Worm (Caenorhabditis elegans) whole organism, L3 larva: Measurements from ENCODE around the gene srh-257.

Source experiments
- elt-3 ChIP-seq, 3 experiments: fragments of 150-350 bp in 1 of 3; sonication (generic microtip) in 2 of 3; optimal IDR thresholded peaks; 2 replicates in 2 of 3; 4 replicates in 1 of 3; lab custom pipeline; 2014 to 2017; ENCODE audit warnings: missing biosample characterization in 3 of 3, missing genetic modification characterization in 3 of 3
- eor-1 ChIP-seq, 2 experiments: fragments of 150-350 bp; optimal IDR thresholded peaks; 2 replicates each; lab custom pipeline; 2014 to 2018; ENCODE audit warnings: missing biosample characterization in 2 of 2, missing genetic modification characterization in 2 of 2

- TF ChIP-seq elt-3 (tag; optimal IDR thresholded peaks at IDR 0.05; lab: Kevin White, UChicago) (no peak), eor-1 (tag; optimal IDR thresholded peaks at IDR 0.05; lab: Kevin White, UChicago) (no peak)
Observed at ce11 chrV:15379817-15380216, 27.2 kb upstream of the srh-257 start, which contains the start of gene srh-251.
